Worm (Caenorhabditis elegans) whole organism, early embryonic: ENCODE results near the gene srd-15.

Experiments
- F13C5.2 ChIP-seq: sonication (generic microtip); optimal IDR thresholded peaks from 2 replicates; lab custom pipeline; 2017; ENCODE audit warnings: mild to moderate bottlenecking, missing genetic modification characterization, inconsistent platforms, missing compliant biosample characterization
- ama-1 ChIP-seq: fragments of 150-350 bp; optimal IDR thresholded peaks from 2 replicates; lab custom pipeline; 2014
- ceh-36 ChIP-seq: sonication (generic microtip); optimal IDR thresholded peaks from 2 replicates; lab custom pipeline; 2016; ENCODE audit warnings: missing genetic modification characterization, inconsistent platforms, missing compliant biosample characterization
- flt-1 ChIP-seq: fragments of 200-800 bp; sonication (Bioruptor generic); IDR thresholded peaks from 2 replicates; pipeline ENCODE4 v1.3.6; 2022; ENCODE audit warnings: missing genetic modification characterization, missing compliant biosample characterization
- hmbx-1 ChIP-seq: sonication (generic microtip); optimal IDR thresholded peaks from 2 replicates; lab custom pipeline; 2016; ENCODE audit warnings: mild to moderate bottlenecking, missing genetic modification characterization, missing compliant biosample characterization
- hnd-1 ChIP-seq: sonication (generic microtip); optimal IDR thresholded peaks from 2 replicates; lab custom pipeline; 2016; ENCODE audit warnings: missing genetic modification characterization, missing compliant biosample characterization
- pes-1 ChIP-seq: fragments of 200-800 bp; sonication (Bioruptor generic); IDR thresholded peaks from 2 replicates; pipeline ENCODE4 v1.3.6; 2022; ENCODE audit warnings: missing genetic modification reagents, missing genetic modification characterization, missing compliant biosample characterization
- sea-1 ChIP-seq: fragments of 200-800 bp; sonication (Bioruptor generic); conservative IDR thresholded peaks from 2 replicates; pipeline ENCODE4 v1.3.6; 2022; ENCODE audit warnings: missing genetic modification characterization, missing compliant biosample characterization
- tbx-37 ChIP-seq: fragments of 200-800 bp; sonication (Bioruptor generic); conservative IDR thresholded peaks from 2 replicates; pipeline ENCODE4 v1.3.6; 2022; ENCODE audit warnings: missing genetic modification reagents, missing genetic modification characterization, missing compliant biosample characterization
- tra-4 ChIP-seq: sonication (generic microtip); optimal IDR thresholded peaks from 2 replicates; lab custom pipeline; 2017; ENCODE audit warnings: missing genetic modification characterization, missing compliant biosample characterization

ce11 chrV:5922236-5922635, 16.1 kb upstream of the srd-15 start, which contains the start of gene srsx-18:
- TF ChIP-seq ama-1 (no peak), tra-4 (tag; lab: Kevin White, UChicago) (no peak), ceh-36 (tag; lab: Kevin White, UChicago) (no peak), tbx-37 (GFP tag; lab: Robert Waterston, UW) (no peak), hmbx-1 (no peak), flt-1 (no peak), pes-1 (no peak), F13C5.2 (tag; lab: Kevin White, UChicago) (no peak), sea-1 (GFP tag; lab: Robert Waterston, UW) (no peak), hnd-1 (tag; lab: Kevin White, UChicago) (no peak)
